Worm (Caenorhabditis elegans): Measurements from ENCODE around the gene srlf-17.

DNA sequence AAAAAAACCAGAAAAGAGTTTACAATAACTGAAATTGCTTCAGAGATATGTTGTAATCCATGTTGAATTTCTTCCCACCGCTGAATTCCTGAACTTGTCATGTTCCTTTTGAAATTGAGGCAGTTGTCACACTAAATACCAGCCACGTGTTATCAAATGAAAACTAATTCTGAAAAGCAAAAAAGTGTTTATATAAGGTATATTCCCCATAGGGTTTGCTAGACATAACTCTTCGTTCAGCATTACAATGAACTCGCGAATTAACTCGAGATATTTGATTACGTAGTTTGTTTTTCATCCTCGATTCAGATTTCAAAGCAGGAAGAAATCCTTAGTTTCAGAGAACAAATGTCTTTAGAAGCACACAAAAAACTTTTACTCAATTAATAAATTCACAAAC lies 2.2 kb downstream of the srlf-17 start, which contains the start of gene str-3:
- TF ChIP-seq ceh-58 (GFP tag; IDR thresholded peaks at IDR 0.05) = no peak
- TF ChIP-seq F22D6.2 (tag; optimal IDR thresholded peaks at IDR 0.05) = no peak
- no peak for TF ChIP-seq somi-1 (GFP tag; optimal IDR thresholded peaks at IDR 0.05)
